Worm (Caenorhabditis elegans) whole organism, mixed stage, embryonic: ENCODE data around the gene Y46D2A.3.

ENCODE experiments used
- M03D4.4 ChIP-seq: sonication (generic microtip); optimal IDR thresholded peaks from 2 replicates; lab custom pipeline; 2017; ENCODE audit warnings: mild to moderate bottlenecking, missing genetic modification characterization, missing compliant biosample characterization
- bed-3 ChIP-seq: fragments of 200-800 bp; sonication (Bioruptor generic); optimal IDR thresholded peaks from 3 replicates; lab custom pipeline; 2018; ENCODE audit warnings: mild to moderate bottlenecking, missing genetic modification characterization, moderate library complexity, missing compliant biosample characterization
- blmp-1 ChIP-seq: fragments of 150-350 bp; optimal IDR thresholded peaks from 2 replicates; lab custom pipeline; 2014; ENCODE audit warnings: missing biosample characterization, missing genetic modification characterization
- ceh-39 ChIP-seq: fragments of 150-350 bp; optimal IDR thresholded peaks from 2 replicates; lab custom pipeline; 2014; ENCODE audit warnings: missing biosample characterization, missing genetic modification characterization
- ceh-43 ChIP-seq: fragments of 200-800 bp; sonication (Bioruptor generic); optimal IDR thresholded peaks from 2 replicates; lab custom pipeline; 2018; ENCODE audit warnings: mild to moderate bottlenecking, missing genetic modification characterization, moderate library complexity, missing compliant biosample characterization
- ceh-83 ChIP-seq: fragments of 200-800 bp; sonication (Bioruptor generic); optimal IDR thresholded peaks from 2 replicates; lab custom pipeline; 2018; ENCODE audit warnings: mild to moderate bottlenecking, missing genetic modification characterization, missing compliant biosample characterization
- cnd-1 ChIP-seq: fragments of 200-800 bp; sonication (Bioruptor generic); optimal IDR thresholded peaks from 2 replicates; lab custom pipeline; 2018; ENCODE audit warnings: mild to moderate bottlenecking, missing genetic modification characterization, missing compliant biosample characterization
- drap-1 ChIP-seq: fragments of 200-800 bp; sonication (Bioruptor generic); optimal IDR thresholded peaks from 3 replicates; lab custom pipeline; 2018; ENCODE audit warnings: mild to moderate bottlenecking, missing genetic modification characterization, missing compliant biosample characterization
- elt-1 ChIP-seq: sonication (generic microtip); optimal IDR thresholded peaks from 2 replicates; lab custom pipeline; 2017; ENCODE audit warnings: missing genetic modification characterization, mild to moderate bottlenecking, missing compliant biosample characterization, antibody characterized with exemption, moderate library complexity, borderline replicate concordance; ENCODE audit not compliant: insufficient read depth
- flh-1 ChIP-seq: fragments of 200-800 bp; sonication (Bioruptor generic); optimal IDR thresholded peaks from 2 replicates; lab custom pipeline; 2018; ENCODE audit warnings: mild to moderate bottlenecking, missing genetic modification characterization, moderate library complexity, missing compliant biosample characterization
- ham-2 ChIP-seq: fragments of 200-800 bp; sonication (Bioruptor generic); optimal IDR thresholded peaks from 2 replicates; lab custom pipeline; 2018; ENCODE audit warnings: mild to moderate bottlenecking, missing genetic modification characterization, missing compliant biosample characterization
- lin-13 ChIP-seq: fragments of 150-350 bp; optimal IDR thresholded peaks from 2 replicates; lab custom pipeline; 2014; ENCODE audit warnings: missing biosample characterization, missing genetic modification characterization
- lin-32 ChIP-seq: fragments of 200-800 bp; sonication (Bioruptor generic); optimal IDR thresholded peaks from 2 replicates; lab custom pipeline; 2018; ENCODE audit warnings: mild to moderate bottlenecking, missing genetic modification characterization, missing compliant biosample characterization
- lsy-2 ChIP-seq: fragments of 150-350 bp; optimal IDR thresholded peaks from 2 replicates; lab custom pipeline; 2014; ENCODE audit warnings: missing biosample characterization, missing genetic modification characterization
- mab-5 ChIP-seq: fragments of 150-350 bp; optimal IDR thresholded peaks from 2 replicates; lab custom pipeline; 2014; ENCODE audit warnings: missing biosample characterization, missing genetic modification characterization
- mep-1 ChIP-seq: fragments of 150-350 bp; optimal IDR thresholded peaks from 2 replicates; lab custom pipeline; 2017; ENCODE audit warnings: missing biosample characterization, missing genetic modification reagents, missing genetic modification characterization, inconsistent platforms
- nhr-2 ChIP-seq: fragments of 150-350 bp; optimal IDR thresholded peaks from 2 replicates; lab custom pipeline; 2014; ENCODE audit warnings: missing biosample characterization, missing genetic modification characterization
- nhr-237 ChIP-seq: fragments of 150-350 bp; optimal IDR thresholded peaks from 2 replicates; lab custom pipeline; 2014; ENCODE audit warnings: missing biosample characterization, missing genetic modification characterization
- nhr-28 ChIP-seq: fragments of 150-350 bp; optimal IDR thresholded peaks from 2 replicates; lab custom pipeline; 2014; ENCODE audit warnings: missing biosample characterization, missing genetic modification characterization
- nhr-76 ChIP-seq: sonication (generic microtip); optimal IDR thresholded peaks from 2 replicates; lab custom pipeline; 2017; ENCODE audit warnings: missing biosample characterization, missing genetic modification characterization
- pha-4 ChIP-seq: fragments of 150-350 bp; optimal IDR thresholded peaks from 2 replicates; lab custom pipeline; 2018; ENCODE audit warnings: missing biosample characterization, missing genetic modification reagents, missing genetic modification characterization
- snpc-4 ChIP-seq: fragments of 150-350 bp; optimal IDR thresholded peaks from 2 replicates; lab custom pipeline; 2014; ENCODE audit warnings: missing biosample characterization, missing genetic modification characterization
- sptf-1 ChIP-seq: sonication (generic microtip); optimal IDR thresholded peaks from 2 replicates; lab custom pipeline; 2017; ENCODE audit warnings: mild to moderate bottlenecking, missing genetic modification characterization, moderate library complexity, missing compliant biosample characterization
- tbx-8 ChIP-seq: fragments of 200-800 bp; sonication (Bioruptor generic); optimal IDR thresholded peaks from 2 replicates; lab custom pipeline; 2018; ENCODE audit warnings: mild to moderate bottlenecking, missing genetic modification characterization, moderate library complexity, missing compliant biosample characterization
- unc-120 ChIP-seq: sonication (generic microtip); optimal IDR thresholded peaks from 2 replicates; lab custom pipeline; 2017; ENCODE audit warnings: missing genetic modification characterization, missing compliant biosample characterization; ENCODE audit not compliant: poor library complexity, severe bottlenecking
- unc-62 ChIP-seq: fragments of 150-350 bp; optimal IDR thresholded peaks from 2 replicates; lab custom pipeline; 2014; ENCODE audit warnings: missing biosample characterization, missing genetic modification reagents, missing genetic modification characterization
- zip-8 ChIP-seq: fragments of 150-350 bp; optimal IDR thresholded peaks from 2 replicates; lab custom pipeline; 2014; ENCODE audit warnings: missing biosample characterization, missing genetic modification characterization

Y46D2A.3 gene

ce11 chrII:3368097-3368496 is 41.1 kb upstream of the Y46D2A.3 start, which contains the start of gene Y49F6C.7:
Gene Y49F6C.7, minus strand, starts transcription at chrII:3368197.
- TF ChIP-seq zip-8 (tag; lab: Kevin White, UChicago): no peak
- no peak for TF ChIP-seq flh-1
- TF ChIP-seq nhr-76 (tag; lab: Kevin White, UChicago): no peak
- TF ChIP-seq unc-62 (GFP tag; lab: Kevin White, UChicago): no peak
- no peak for TF ChIP-seq drap-1 (GFP tag; lab: Kevin White, UChicago)
- TF ChIP-seq blmp-1 (tag; lab: Kevin White, UChicago): no peak

DNA sequence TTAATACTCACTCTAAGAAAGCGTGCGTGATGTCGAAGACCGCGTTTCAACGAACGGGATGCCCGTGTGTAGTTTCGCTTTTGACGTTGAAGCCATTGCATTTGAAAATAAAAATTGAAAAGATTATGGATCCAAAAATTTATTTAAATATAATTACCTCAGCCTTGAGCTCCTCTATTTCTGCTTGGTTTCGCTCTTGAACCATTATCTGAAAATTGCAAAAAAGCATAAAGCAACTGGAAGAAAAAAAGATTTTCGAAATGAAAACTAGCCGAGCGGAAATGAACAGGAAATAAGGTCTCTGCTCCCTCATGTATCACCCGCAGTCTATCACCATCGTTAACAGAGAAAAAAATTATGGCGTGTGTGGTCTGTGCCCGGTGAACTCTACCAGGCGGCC is 40.1 kb upstream of the Y46D2A.3 start, which contains the start of gene Y49F6C.6:
TSS of gene Y49F6C.6 (minus strand) at position 101 of the 400 bp plus-strand sequence.
- TF ChIP-seq mep-1 (tag; lab: Kevin White, UChicago): no peak
- no peak for TF ChIP-seq unc-62 (GFP tag; lab: Kevin White, UChicago)
- no peak for TF ChIP-seq lin-32 (GFP tag; lab: Kevin White, UChicago)
- no peak for TF ChIP-seq drap-1 (GFP tag; lab: Kevin White, UChicago)
- TF ChIP-seq lsy-2 (tag; lab: Kevin White, UChicago): no peak
- TF ChIP-seq unc-120 (tag; lab: Kevin White, UChicago): no peak
- TF ChIP-seq, all 35 proteins: peak for 0

ce11 chrII:3358834-3359233 is 31.8 kb upstream of the Y46D2A.3 start, which contains the start of the genes lido-14 and bath-27:
Gene lido-14, plus strand, starts transcription at chrII:3359134.
Gene bath-27, plus strand, starts transcription at chrII:3359139.
- TF ChIP-seq flh-1 (no peak), M03D4.4 (no peak), snpc-4 (tag; lab: Kevin White, UChicago) (no peak), pha-4 (tag; lab: Kevin White, UChicago) (no peak), nhr-2 (tag; lab: Kevin White, UChicago) (no peak), elt-1 (tag; lab: Kevin White, UChicago) (no peak), unc-120 (tag; lab: Kevin White, UChicago) (no peak), bed-3 (GFP tag; lab: Kevin White, UChicago) (no peak), ceh-83 (GFP tag; lab: Kevin White, UChicago) (no peak), nhr-237 (tag; lab: Kevin White, UChicago) (no peak), lsy-2 (tag; lab: Kevin White, UChicago) (no peak), nhr-76 (tag; lab: Kevin White, UChicago) (no peak), nhr-28 (no peak), mab-5 (no peak), sptf-1 (tag; lab: Kevin White, UChicago) (no peak), ceh-39 (tag; lab: Kevin White, UChicago) (no peak), drap-1 (GFP tag; lab: Kevin White, UChicago) (no peak), ceh-43 (GFP tag; lab: Kevin White, UChicago) (no peak)

DNA sequence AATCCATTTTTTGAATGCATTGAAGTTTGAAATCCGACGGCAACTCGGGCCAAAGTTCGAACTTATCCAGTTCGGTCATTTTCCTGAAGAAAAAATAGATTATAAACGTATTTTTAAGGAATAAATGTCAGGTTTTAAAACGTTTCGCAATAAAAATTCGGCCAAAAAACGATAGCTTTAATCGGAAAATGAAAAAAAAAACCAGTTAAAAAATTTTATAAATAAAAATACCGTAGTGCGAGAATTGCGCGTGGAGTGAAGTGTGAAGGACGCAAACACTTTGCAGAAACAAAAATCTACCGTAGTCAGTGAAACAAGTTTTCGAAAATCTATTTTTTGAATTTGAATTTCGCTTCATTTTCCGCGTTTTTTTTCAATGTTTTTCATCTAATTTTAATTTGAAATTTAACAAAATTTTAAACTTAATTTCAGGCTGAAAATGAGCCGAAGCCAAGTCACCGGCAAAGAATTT is 22.9 kb upstream of the Y46D2A.3 start, which contains the start of gene F14D2.8:
TSS of gene F14D2.8 (minus strand) at position 51 of the 472 bp plus-strand sequence.
- TF ChIP-seq sptf-1 (tag; lab: Kevin White, UChicago) (no peak), lin-32 (GFP tag; lab: Kevin White, UChicago) (no peak), nhr-28 (no peak), nhr-237 (tag; lab: Kevin White, UChicago) (no peak), unc-62 (GFP tag; lab: Kevin White, UChicago) (no peak), elt-1 (tag; lab: Kevin White, UChicago) (no peak), drap-1 (GFP tag; lab: Kevin White, UChicago) (no peak), ham-2 (no peak), tbx-8 (GFP tag; lab: Kevin White, UChicago) (no peak), blmp-1 (tag; lab: Kevin White, UChicago) (no peak), cnd-1 (tag; lab: Kevin White, UChicago) (no peak), nhr-76 (tag; lab: Kevin White, UChicago) (no peak), zip-8 (tag; lab: Kevin White, UChicago) (no peak), nhr-2 (tag; lab: Kevin White, UChicago) (no peak), mep-1 (tag; lab: Kevin White, UChicago) (no peak), lin-13 (no peak), mab-5 (no peak)

DNA sequence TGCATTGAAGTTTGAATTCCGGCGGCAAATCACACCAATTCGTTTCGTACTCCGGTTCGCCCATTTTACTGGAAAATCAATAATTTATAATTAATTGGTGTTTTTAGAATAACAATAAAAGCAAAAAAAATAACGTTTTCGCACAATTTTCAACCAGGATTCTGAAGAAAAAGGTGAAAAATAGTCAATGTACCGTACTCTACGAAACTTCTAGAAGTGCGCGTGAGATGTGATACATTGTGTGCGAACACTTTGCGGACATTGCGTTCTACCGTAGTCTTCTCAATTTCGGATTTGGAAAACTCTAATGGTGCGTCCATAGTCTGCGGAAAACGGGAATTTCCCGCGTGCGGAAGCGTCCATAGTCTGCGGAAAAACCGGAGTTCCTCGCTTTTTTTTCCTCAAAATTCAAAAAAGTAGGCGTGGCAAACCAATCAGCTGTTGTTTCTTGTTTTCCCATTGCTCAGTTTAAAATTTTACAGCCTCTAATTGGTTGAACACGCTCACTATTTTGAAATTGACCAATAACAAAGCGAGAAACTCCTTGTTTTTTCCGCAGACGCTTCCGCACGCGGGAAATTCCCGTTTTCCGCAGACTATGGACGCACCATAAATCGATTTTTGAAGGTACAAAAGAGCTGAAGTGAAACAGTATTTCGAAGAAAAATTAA is 21.1 kb upstream of the Y46D2A.3 start, which contains the start of the genes F14D2.14 and bath-29:
TSS of gene F14D2.14 (minus strand) at position 51 of the 671 bp plus-strand sequence.
TSS of gene bath-29 (plus strand) at position 621 of the 671 bp plus-strand sequence.
- no peak for TF ChIP-seq zip-8 (tag; lab: Kevin White, UChicago)
- TF ChIP-seq, all 35 proteins: peak for 0
